Fruit fly (Drosophila melanogaster): ENCODE measurements around the gene CG34331.

DNA sequence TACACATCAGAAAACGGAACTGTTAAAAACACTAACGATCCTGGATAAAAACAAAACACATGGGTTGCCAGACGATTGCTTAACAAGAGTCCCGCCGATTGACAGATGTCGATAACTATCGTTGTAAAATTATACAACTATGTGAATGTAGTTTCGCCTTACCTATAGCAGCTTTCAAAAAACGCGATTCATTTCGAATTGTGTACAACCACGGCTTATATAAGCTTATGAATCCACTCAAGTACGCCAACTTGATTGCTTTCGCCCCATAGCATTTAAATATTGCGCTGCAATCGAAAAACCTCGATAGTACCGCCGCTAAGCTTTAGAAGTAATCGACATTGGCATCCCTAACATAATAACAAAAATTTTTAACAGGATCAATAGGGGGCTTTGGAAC, 47.6 kb downstream of the CG34331 start, which contains the start of the genes CG9581 and CG9578:
- TF ChIP-seq CG11902 (GFP tag; optimal IDR thresholded peaks at IDR 0.05) (no peak), Hr38 (GFP tag; optimal IDR thresholded peaks at IDR 0.05) (no peak), CG16779 (tag; optimal IDR thresholded peaks at IDR 0.05) (no peak)
